Worm (Caenorhabditis elegans): ENCODE measurements around the gene fbxa-108.
A peak's percentile ranks its signal among the peaks of the same experiment; 100 is the strongest.

The fbxa-108 gene

DNA sequence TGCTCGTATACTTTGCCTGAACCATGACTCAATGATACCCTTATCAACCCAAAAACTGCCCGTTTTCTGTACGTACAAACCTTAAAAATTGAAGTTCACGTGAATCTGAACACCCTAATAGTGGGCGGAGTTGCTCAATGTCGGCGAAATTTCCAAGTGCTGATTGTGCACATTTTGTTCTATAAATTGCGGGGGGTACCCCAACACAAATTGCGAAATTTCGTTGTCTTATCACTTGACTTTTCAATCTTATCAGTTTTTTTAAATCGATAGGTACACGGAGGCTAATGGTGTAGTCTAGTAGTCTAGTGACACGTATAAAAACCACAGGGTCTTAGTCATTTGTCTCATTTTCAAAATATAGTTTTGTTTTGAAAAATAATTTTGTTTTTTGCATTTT lies at the start of gene fbxa-108:
Gene fbxa-108 (minus strand): TSS at position 158 of the 400 bp plus-strand sequence.
- peak; percentile 92 for TF ChIP-seq elt-2 (tag; optimal IDR thresholded peaks at IDR 0.05)
- no peak for TF ChIP-seq fkh-10 (GFP tag; optimal IDR thresholded peaks at IDR 0.05)

- no peak for TF ChIP-seq F13H6.1 (tag; optimal IDR thresholded peaks at IDR 0.05)
- no peak for TF ChIP-seq ceh-19 (GFP tag; optimal IDR thresholded peaks at IDR 0.05)
- no peak for TF ChIP-seq ets-4 (tag; optimal IDR thresholded peaks at IDR 0.05)
- no peak for TF ChIP-seq fkh-10 (GFP tag; optimal IDR thresholded peaks at IDR 0.05)
- no peak for TF ChIP-seq rnt-1 (tag; optimal IDR thresholded peaks at IDR 0.05)
- no peak for TF ChIP-seq hlh-15 (tag; optimal IDR thresholded peaks at IDR 0.05)
- TF ChIP-seq T23F11.4 (GFP tag; optimal IDR thresholded peaks at IDR 0.05), result no peak
- no peak for TF ChIP-seq ceh-34 (tag; optimal IDR thresholded peaks at IDR 0.05)
- no peak for TF ChIP-seq unc-42 (tag; optimal IDR thresholded peaks at IDR 0.05)
- TF ChIP-seq pha-2 (tag; optimal IDR thresholded peaks at IDR 0.05), result no peak
- no peak for TF ChIP-seq tbx-2 (tag; optimal IDR thresholded peaks at IDR 0.05)
- no peak for TF ChIP-seq unc-55 (GFP tag; optimal IDR thresholded peaks at IDR 0.05)
- TF ChIP-seq tbx-7 (tag; optimal IDR thresholded peaks at IDR 0.05), result no peak
- TF ChIP-seq unc-3 (GFP tag; conservative IDR thresholded peaks at IDR 0.05), result no peak
- no peak for TF ChIP-seq unc-3 (tag; optimal IDR thresholded peaks at IDR 0.05)
- TF ChIP-seq K02D7.2 (tag; optimal IDR thresholded peaks at IDR 0.05), result no peak
Measured at ce11 chrV:17707022-17707421, 47.8 kb upstream of the fbxa-108 start, which contains the start of gene srh-31. srh-31 (plus strand) TSS chrV:17707322.

DNA sequence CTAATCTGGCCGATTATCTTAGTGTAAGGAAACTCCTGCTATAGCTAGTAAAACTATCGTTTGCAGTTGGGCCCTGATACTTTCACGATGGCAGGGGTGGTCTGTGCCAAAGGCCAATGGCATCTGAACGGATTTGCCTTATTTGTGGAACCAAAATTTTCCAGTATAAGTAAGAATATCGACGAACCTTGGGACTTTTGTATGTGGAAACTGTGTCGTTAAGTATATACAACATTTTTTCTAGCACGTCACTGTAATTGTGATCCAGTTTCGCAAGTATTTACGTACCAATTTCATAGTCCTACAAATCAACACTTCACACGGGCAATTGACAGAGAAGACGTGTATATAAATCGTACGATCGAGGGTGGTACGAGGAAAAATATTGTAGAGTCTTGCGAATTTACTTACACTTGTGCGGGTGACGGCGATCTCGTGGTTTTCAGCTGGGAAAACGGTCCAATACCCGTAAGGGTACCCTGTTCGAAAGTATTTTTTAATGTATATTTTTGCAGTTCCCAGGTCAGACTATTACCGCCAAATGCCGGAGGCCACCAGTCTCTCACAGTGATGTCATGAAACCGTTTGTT lies 47.1 kb upstream of the fbxa-108 start:
- no peak for TF ChIP-seq pqm-1 (tag; optimal IDR thresholded peaks at IDR 0.05)
- no peak for TF ChIP-seq ets-4 (tag; optimal IDR thresholded peaks at IDR 0.05)
- TF ChIP-seq hlh-13 (GFP tag; optimal IDR thresholded peaks at IDR 0.05), result no peak
- TF ChIP-seq elt-2 (tag; optimal IDR thresholded peaks at IDR 0.05), result no peak
- TF ChIP-seq fkh-10 (GFP tag; optimal IDR thresholded peaks at IDR 0.05), result no peak

DNA sequence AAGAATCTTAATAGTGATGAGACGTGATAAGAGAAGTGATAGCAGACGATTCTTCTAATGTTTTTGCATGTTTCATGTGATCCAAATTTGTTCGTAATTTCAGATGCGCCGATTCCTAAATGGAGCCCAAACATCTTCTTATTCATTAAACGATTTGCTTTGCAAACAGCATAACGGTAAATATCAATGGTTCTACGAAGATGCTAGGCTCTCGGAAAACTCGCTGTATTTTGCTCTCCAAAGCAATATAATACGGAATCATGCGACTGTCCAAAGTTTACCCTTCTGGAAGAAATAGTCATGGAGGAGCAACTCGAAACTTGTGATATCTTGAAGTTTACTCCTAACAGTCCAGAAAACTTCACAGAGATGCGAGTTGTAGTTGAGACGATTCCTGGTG lies 46.6 kb upstream of the fbxa-108 start, which contains the start of gene W06D12.6:
Gene W06D12.6 (plus strand): TSS at position 301 of the 400 bp plus-strand sequence.
- no peak for TF ChIP-seq ahr-1 (tag; optimal IDR thresholded peaks at IDR 0.05)
- no peak for TF ChIP-seq K02D7.2 (tag; optimal IDR thresholded peaks at IDR 0.05)
- no peak for TF ChIP-seq pat-9 (tag; optimal IDR thresholded peaks at IDR 0.05)
- TF ChIP-seq che-1 (tag; optimal IDR thresholded peaks at IDR 0.05), result no peak
- TF ChIP-seq hlh-8 (tag; optimal IDR thresholded peaks at IDR 0.05), result no peak

DNA sequence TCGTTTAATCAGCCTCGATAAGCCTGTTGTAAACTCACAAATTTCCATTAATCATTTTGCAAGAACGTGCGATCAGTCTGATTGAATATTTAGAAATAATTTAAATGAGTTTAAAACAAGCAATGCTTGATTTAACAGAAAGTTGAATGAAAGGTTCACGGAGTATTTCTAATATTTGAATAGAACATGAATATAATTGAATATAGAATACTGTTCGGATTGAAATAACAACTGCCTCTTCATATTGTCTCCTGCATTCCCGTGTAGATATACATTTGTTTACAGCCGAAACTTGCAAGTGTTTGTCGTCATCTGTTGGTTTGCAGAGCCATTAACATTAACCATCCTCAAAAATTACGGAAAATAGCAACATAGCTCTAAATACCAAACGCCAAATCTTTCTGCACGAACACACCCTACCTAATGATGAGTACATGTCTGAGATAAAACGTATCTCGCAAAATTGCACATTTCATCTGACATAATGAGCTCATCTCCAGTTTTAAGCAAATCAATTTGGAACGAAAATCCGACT lies 41.6 kb upstream of the fbxa-108 start, which contains the start of the genes Y26G10.5 and srh-32:
Gene Y26G10.5 (minus strand): TSS at position 101 of the 535 bp plus-strand sequence.
Gene srh-32 (plus strand): TSS at position 485 of the 535 bp plus-strand sequence.
- TF ChIP-seq ceh-30 (tag; optimal IDR thresholded peaks at IDR 0.05) (no peak), K02D7.2 (tag; optimal IDR thresholded peaks at IDR 0.05) (no peak), hlh-6 (tag; optimal IDR thresholded peaks at IDR 0.05) (no peak), lin-11 (tag; optimal IDR thresholded peaks at IDR 0.05) (no peak), ceh-18 (tag; optimal IDR thresholded peaks at IDR 0.05) (no peak), dve-1 (tag; optimal IDR thresholded peaks at IDR 0.05) (no peak), ahr-1 (tag; optimal IDR thresholded peaks at IDR 0.05) (no peak), ceh-2 (tag; optimal IDR thresholded peaks at IDR 0.05) (no peak), hlh-15 (tag; optimal IDR thresholded peaks at IDR 0.05) (no peak), F13H6.1 (tag; optimal IDR thresholded peaks at IDR 0.05) (no peak), hlh-13 (GFP tag; optimal IDR thresholded peaks at IDR 0.05) (no peak)

ce11 chrV:17699659-17700058 lies 40.5 kb upstream of the fbxa-108 start, which contains the start of gene Y26G10.6:
Y26G10.6 (plus strand) TSS chrV:17699959.
- TF ChIP-seq unc-86 (tag; optimal IDR thresholded peaks at IDR 0.05) (no peak), fkh-6 (tag; optimal IDR thresholded peaks at IDR 0.05) (no peak), hlh-15 (tag; optimal IDR thresholded peaks at IDR 0.05) (no peak), tbx-2 (tag; optimal IDR thresholded peaks at IDR 0.05) (no peak), pax-1 (tag; optimal IDR thresholded peaks at IDR 0.05) (no peak), hlh-13 (GFP tag; optimal IDR thresholded peaks at IDR 0.05) (no peak), ztf-16 (tag; optimal IDR thresholded peaks at IDR 0.05) (no peak), che-1 (tag; optimal IDR thresholded peaks at IDR 0.05) (no peak)

Data from whole organism, late embryonic.